Fruit fly (Drosophila melanogaster) whole organism, embryonic: ENCODE measurements around the gene sif.
A peak's percentile ranks its signal among the peaks of the same experiment; 100 is the strongest.

ENCODE experiments used
- Bteb2 ChIP-seq: fragments of 200-800 bp; sonication (Bioruptor generic); optimal IDR thresholded peaks from 2 replicates; lab custom pipeline; 2016; ENCODE audit warnings: missing biosample characterization, missing genetic modification characterization
- C15 ChIP-seq: fragments of 200-800 bp; sonication (Bioruptor generic); IDR thresholded peaks from 3 replicates; pipeline ENCODE4 v1.3.6; 2022; ENCODE audit warnings: missing biosample characterization, missing genetic modification characterization
- CG11247 ChIP-seq: fragments of 200-800 bp; sonication (Bioruptor generic); IDR thresholded peaks from 2 replicates; pipeline ENCODE4 v1.3.6; 2022; ENCODE audit warnings: missing biosample characterization, missing genetic modification characterization
- CG11696 ChIP-seq: fragments of 200-800 bp; sonication (Bioruptor generic); IDR thresholded peaks from 2 replicates; pipeline ENCODE4 v1.3.6; 2022; ENCODE audit warnings: missing biosample characterization, missing genetic modification characterization
- CG14050 ChIP-seq: fragments of 200-800 bp; sonication (Bioruptor generic); IDR thresholded peaks from 3 replicates; pipeline ENCODE4 v1.3.6; 2022; ENCODE audit warnings: missing biosample characterization, missing genetic modification characterization
- CG14710 ChIP-seq: fragments of 200-800 bp; sonication (Bioruptor generic); optimal IDR thresholded peaks from 3 replicates; lab custom pipeline; 2019; ENCODE audit warnings: missing biosample characterization, mild to moderate bottlenecking, missing genetic modification characterization, moderate library complexity
- CG15514 ChIP-seq: fragments of 200-800 bp; sonication (Bioruptor generic); optimal IDR thresholded peaks from 3 replicates; lab custom pipeline; 2017; ENCODE audit warnings: missing biosample characterization, missing genetic modification characterization, mild to moderate bottlenecking, moderate library complexity, missing genetic modification reagents
- CG1647 ChIP-seq: fragments of 200-800 bp; sonication (Bioruptor generic); optimal IDR thresholded peaks from 3 replicates; lab custom pipeline; 2016; ENCODE audit warnings: missing biosample characterization, missing genetic modification characterization
- CG17186 ChIP-seq: fragments of 200-800 bp; sonication (Bioruptor generic); optimal IDR thresholded peaks from 3 replicates; lab custom pipeline; 2017; ENCODE audit warnings: missing biosample characterization, missing genetic modification reagents, missing genetic modification characterization
- CG3838 ChIP-seq: fragments of 200-800 bp; sonication (Bioruptor generic); optimal IDR thresholded peaks from 3 replicates; lab custom pipeline; 2016; ENCODE audit warnings: missing biosample characterization, missing genetic modification characterization
- CG42726 ChIP-seq: fragments of 200-800 bp; sonication (Bioruptor generic); IDR thresholded peaks from 2 replicates; pipeline ENCODE4 v1.3.6; 2022; ENCODE audit warnings: missing biosample characterization, missing genetic modification characterization; ENCODE audit not compliant: partially characterized antibody
- CG6791 ChIP-seq: fragments of 200-800 bp; sonication (Bioruptor generic); IDR thresholded peaks from 3 replicates; pipeline ENCODE4 v1.3.6; 2022; ENCODE audit warnings: missing biosample characterization, missing genetic modification characterization; ENCODE audit not compliant: partially characterized antibody
- CG8765 ChIP-seq: fragments of 200-800 bp; sonication (Bioruptor generic); IDR thresholded peaks from 2 replicates; pipeline ENCODE4 v1.3.6; 2022; ENCODE audit warnings: missing biosample characterization, missing genetic modification characterization
- CG9609 ChIP-seq: fragments of 200-800 bp; sonication (Bioruptor generic); optimal IDR thresholded peaks from 3 replicates; lab custom pipeline; 2016; ENCODE audit warnings: missing biosample characterization, missing genetic modification characterization
- Camta ChIP-seq: fragments of 200-800 bp; sonication (Bioruptor generic); optimal IDR thresholded peaks from 2 replicates; lab custom pipeline; 2016; ENCODE audit warnings: missing biosample characterization, missing genetic modification characterization
- Dek ChIP-seq: fragments of 200-800 bp; sonication (Bioruptor generic); optimal IDR thresholded peaks from 3 replicates; lab custom pipeline; 2019; ENCODE audit warnings: missing biosample characterization, mild to moderate bottlenecking, missing genetic modification characterization, moderate library complexity
- Dip3 ChIP-seq: fragments of 200-800 bp; sonication (Bioruptor generic); optimal IDR thresholded peaks from 3 replicates; lab custom pipeline; 2016; ENCODE audit warnings: missing biosample characterization, missing genetic modification characterization
- Dll ChIP-seq: fragments of 200-800 bp; sonication (Bioruptor generic); IDR thresholded peaks from 4 replicates; pipeline ENCODE4 v1.3.6; 2022; ENCODE audit warnings: missing biosample characterization, missing genetic modification characterization; ENCODE audit not compliant: partially characterized antibody
- Doc3 ChIP-seq: fragments of 200-800 bp; sonication (Bioruptor generic); IDR thresholded peaks from 3 replicates; pipeline ENCODE4 v1.3.6; 2022; ENCODE audit warnings: missing biosample characterization, missing genetic modification characterization; ENCODE audit not compliant: partially characterized antibody
- Eip74EF ChIP-seq, 2 experiments: fragments of 200-800 bp in 1 of 2; fragments of >200 bp in 1 of 2; sonication (Bioruptor generic) in 1 of 2; optimal IDR thresholded peaks; 2 replicates each; lab custom pipeline; 2017 to 2019; ENCODE audit warnings: missing biosample characterization in 2 of 2, missing genetic modification characterization in 2 of 2, mild to moderate bottlenecking in 1 of 2, moderate library complexity in 1 of 2
- Fer1 ChIP-seq: fragments of 200-800 bp; sonication (Bioruptor generic); optimal IDR thresholded peaks from 2 replicates; lab custom pipeline; 2017; ENCODE audit warnings: missing biosample characterization, mild to moderate bottlenecking, missing genetic modification characterization
- Gug ChIP-seq: fragments of 200-800 bp; sonication (Bioruptor generic); IDR thresholded peaks from 4 replicates; pipeline ENCODE4 v1.3.6; 2022; ENCODE audit warnings: missing biosample characterization, missing genetic modification characterization
- HLH54F ChIP-seq: fragments of 200-800 bp; sonication (Bioruptor generic); optimal IDR thresholded peaks from 3 replicates; lab custom pipeline; 2016; ENCODE audit warnings: missing biosample characterization, missing genetic modification characterization
- Hr51 ChIP-seq, 2 experiments: fragments of 200-800 bp; sonication (Bioruptor generic); optimal IDR thresholded peaks; 2 replicates in 1 of 2; 3 replicates in 1 of 2; lab custom pipeline; 2016 to 2018; ENCODE audit warnings: missing biosample characterization in 2 of 2, missing genetic modification characterization in 2 of 2, mild to moderate bottlenecking in 1 of 2, moderate library complexity in 1 of 2
- Mad ChIP-seq: fragments of 200-800 bp; sonication (Bioruptor generic); optimal IDR thresholded peaks from 2 replicates; lab custom pipeline; 2016; ENCODE audit warnings: missing biosample characterization, missing genetic modification characterization
- Med ChIP-seq: fragments of 200-800 bp; sonication (Bioruptor generic); peaks from one replicate; lab custom pipeline; 2016; ENCODE audit warnings: missing biosample characterization, missing genetic modification characterization, mild to moderate bottlenecking, inconsistent platforms, moderate library complexity
- Meics ChIP-seq: fragments of 200-800 bp; sonication (Bioruptor generic); optimal IDR thresholded peaks from 2 replicates; lab custom pipeline; 2017; ENCODE audit warnings: missing biosample characterization, mild to moderate bottlenecking, missing genetic modification characterization
- NFAT ChIP-seq: fragments of 200-800 bp; sonication (Bioruptor generic); IDR thresholded peaks from 2 replicates; pipeline ENCODE4 v1.3.6; 2022; ENCODE audit warnings: missing biosample characterization, missing genetic modification characterization
- NfI ChIP-seq: fragments of 200-800 bp; sonication (Bioruptor generic); optimal IDR thresholded peaks from 3 replicates; lab custom pipeline; 2018; ENCODE audit warnings: missing biosample characterization, mild to moderate bottlenecking, missing genetic modification characterization, moderate library complexity
- Stat92E ChIP-seq, 3 experiments: fragments of >200 bp in 2 of 3; fragments of 200-800 bp in 1 of 3; sonication (Bioruptor generic) in 1 of 3; optimal IDR thresholded peaks; 2 replicates each; lab custom pipeline; 2017 to 2019; ENCODE audit warnings: missing biosample characterization in 3 of 3, missing genetic modification characterization in 3 of 3, mild to moderate bottlenecking in 1 of 3, moderate library complexity in 1 of 3
- Vsx1 ChIP-seq: fragments of 200-800 bp; sonication (Bioruptor generic); optimal IDR thresholded peaks from 2 replicates; lab custom pipeline; 2017; ENCODE audit warnings: missing biosample characterization, mild to moderate bottlenecking, missing genetic modification characterization, missing genetic modification reagents
- Xrp1 ChIP-seq: fragments of 200-800 bp; sonication (Bioruptor generic); IDR thresholded peaks from 2 replicates; pipeline ENCODE4 v1.3.6; 2022; ENCODE audit warnings: missing biosample characterization, missing genetic modification characterization
- cad ChIP-seq: fragments of >200 bp; optimal IDR thresholded peaks from 2 replicates; lab custom pipeline; 2017; ENCODE audit warnings: missing biosample characterization, missing genetic modification characterization
- crp ChIP-seq, 2 experiments: fragments of 200-800 bp; sonication (Bioruptor generic); optimal IDR thresholded peaks; 2 replicates in 1 of 2; 3 replicates in 1 of 2; lab custom pipeline; 2017; ENCODE audit warnings: missing biosample characterization in 2 of 2, missing genetic modification characterization in 2 of 2, mild to moderate bottlenecking in 1 of 2, moderate library complexity in 1 of 2
- gce ChIP-seq: fragments of 200-800 bp; sonication (Bioruptor generic); IDR thresholded peaks from 3 replicates; pipeline ENCODE4 v1.3.6; 2022; ENCODE audit warnings: missing biosample characterization, missing genetic modification characterization
- gem ChIP-seq: fragments of 200-800 bp; sonication (Bioruptor generic); optimal IDR thresholded peaks from 2 replicates; lab custom pipeline; 2019; ENCODE audit warnings: missing biosample characterization, mild to moderate bottlenecking, missing genetic modification characterization, moderate library complexity
- gro ChIP-seq: fragments of 200-800 bp; sonication (Bioruptor generic); optimal IDR thresholded peaks from 2 replicates; lab custom pipeline; 2016; ENCODE audit warnings: missing biosample characterization, missing genetic modification characterization
- kni ChIP-seq: fragments of 200-800 bp; sonication (Bioruptor generic); optimal IDR thresholded peaks from 3 replicates; lab custom pipeline; 2017; ENCODE audit warnings: mild to moderate bottlenecking, missing biosample characterization, missing genetic modification reagents, missing genetic modification characterization
- knrl ChIP-seq: fragments of 200-800 bp; sonication (Bioruptor generic); IDR thresholded peaks from 3 replicates; pipeline ENCODE4 v1.3.6; 2022; ENCODE audit warnings: missing biosample characterization, missing genetic modification characterization; ENCODE audit not compliant: partially characterized antibody
- lab ChIP-seq: fragments of 200-800 bp; sonication (Bioruptor generic); optimal IDR thresholded peaks from 3 replicates; lab custom pipeline; 2017; ENCODE audit warnings: missing biosample characterization, missing genetic modification characterization, mild to moderate bottlenecking, moderate library complexity, missing genetic modification reagents
- mld ChIP-seq: fragments of 200-800 bp; sonication (Bioruptor generic); IDR thresholded peaks from 3 replicates; pipeline ENCODE4 v1.3.6; 2022; ENCODE audit warnings: missing biosample characterization, missing genetic modification characterization; ENCODE audit not compliant: partially characterized antibody
- nerfin-1 ChIP-seq: fragments of 200-800 bp; sonication (Bioruptor generic); optimal IDR thresholded peaks from 3 replicates; lab custom pipeline; 2019; ENCODE audit warnings: missing biosample characterization, mild to moderate bottlenecking, missing genetic modification characterization, moderate library complexity
- pfk ChIP-seq: fragments of 200-800 bp; sonication (Bioruptor generic); optimal IDR thresholded peaks from 2 replicates; lab custom pipeline; 2018; ENCODE audit warnings: missing biosample characterization, mild to moderate bottlenecking, missing genetic modification characterization, moderate library complexity
- repo ChIP-seq: fragments of 200-800 bp; sonication (Bioruptor generic); optimal IDR thresholded peaks from 2 replicates; lab custom pipeline; 2016; ENCODE audit warnings: missing biosample characterization, missing genetic modification characterization
- scrt ChIP-seq: fragments of 200-800 bp; sonication (Bioruptor generic); optimal IDR thresholded peaks from 2 replicates; lab custom pipeline; 2018; ENCODE audit warnings: missing biosample characterization, mild to moderate bottlenecking, missing genetic modification characterization, moderate library complexity
- stwl ChIP-seq: fragments of 200-800 bp; sonication (Bioruptor generic); optimal IDR thresholded peaks from 3 replicates; lab custom pipeline; 2018; ENCODE audit warnings: missing biosample characterization, mild to moderate bottlenecking, missing genetic modification characterization, moderate library complexity
- tna ChIP-seq: fragments of 200-800 bp; sonication (Bioruptor generic); IDR thresholded peaks from 2 replicates; pipeline ENCODE4 v1.3.6; 2022; ENCODE audit warnings: missing biosample characterization, missing genetic modification characterization; ENCODE audit not compliant: partially characterized antibody

The sif gene

dm6 chr3L:5751740-5752579, 94.2 kb downstream of the sif start, which contains the start of gene DnaJ-1 (continued):
- peak; percentile 29; the same call in 1 of the 2 replicates for TF ChIP-seq NFAT (GFP tag; lab: Robert Waterston, UW)
- peak; percentile 42 for TF ChIP-seq CG17186 (GFP tag; lab: Kevin White, UChicago)
- peak; percentile 50 for TF ChIP-seq lab (GFP tag; lab: Kevin White, UChicago)
- TF ChIP-seq CG42726 (GFP tag; lab: Robert Waterston, UW), result peak; percentile 95
- no peak for TF ChIP-seq Xrp1 (GFP tag; lab: Robert Waterston, UW)
- TF ChIP-seq gro (GFP tag; lab: Kevin White, UChicago), result peak; percentile 76
- no peak for TF ChIP-seq repo (GFP tag; lab: Kevin White, UChicago)
- peak; percentile 36 for TF ChIP-seq nerfin-1
- no peak for TF ChIP-seq HLH54F (GFP tag; lab: Kevin White, UChicago)
- TF ChIP-seq CG9609, result no peak
- no peak for TF ChIP-seq crp (GFP tag; optimal IDR thresholded peaks at IDR 0.05; lab: Kevin White, UChicago)
- no peak for TF ChIP-seq CG1647 (GFP tag; lab: Kevin White, UChicago)
- peak; percentile 39 for TF ChIP-seq Meics (GFP tag; lab: Kevin White, UChicago)
- no peak for TF ChIP-seq CG11247 (GFP tag; lab: Robert Waterston, UW)
- peak; percentile 95 for TF ChIP-seq mld
- no peak for TF ChIP-seq NfI (GFP tag; lab: Kevin White, UChicago)
- peak; percentile 68 for TF ChIP-seq scrt (GFP tag; lab: Kevin White, UChicago)
- peak; percentile 94 for TF ChIP-seq tna (GFP tag; lab: Robert Waterston, UW)
- peak; percentile 73 for TF ChIP-seq CG14710 (tag; lab: Kevin White, UChicago)
- TF ChIP-seq CG8765 (GFP tag; lab: Robert Waterston, UW), result no peak
- TF ChIP-seq Med, result peak; percentile 90
- TF ChIP-seq CG15514, result peak; percentile 43
- TF ChIP-seq Doc3 (GFP tag; lab: Robert Waterston, UW), result peak; percentile 98
- TF ChIP-seq Eip74EF (GFP tag; optimal IDR thresholded peaks at IDR 0.05; lab: Kevin White, UChicago), result peak in 1 of 2 experiments; percentile 45
- TF ChIP-seq knrl (GFP tag; lab: Robert Waterston, UW), result peak; percentile 99
- no peak for TF ChIP-seq Mad (GFP tag; lab: Kevin White, UChicago)
- peak; percentile 98 for TF ChIP-seq Dll (GFP tag; lab: Robert Waterston, UW)
- no peak for TF ChIP-seq C15 (GFP tag; lab: Robert Waterston, UW)
- peak; percentile 72 for TF ChIP-seq Fer1 (GFP tag; lab: Kevin White, UChicago)
- no peak for TF ChIP-seq CG11696
- peak in 1 of 3 experiments; percentile 77 for TF ChIP-seq Stat92E (GFP tag; optimal IDR thresholded peaks at IDR 0.05; lab: Kevin White, UChicago)
- TF ChIP-seq Camta, result no peak
- no peak for TF ChIP-seq gem (tag; lab: Kevin White, UChicago)
- peak; percentile 67 for TF ChIP-seq stwl
- peak; percentile 23 for TF ChIP-seq Dip3
- peak; percentile 67 for TF ChIP-seq pfk
- TF ChIP-seq kni (GFP tag; lab: Kevin White, UChicago), result peak; percentile 52
- peak; percentile 4 for TF ChIP-seq Vsx1
- no peak for TF ChIP-seq gce (GFP tag; lab: Robert Waterston, UW)
- peak; percentile 97 for TF ChIP-seq CG6791 (GFP tag; lab: Robert Waterston, UW)
- no peak for TF ChIP-seq cad (GFP tag; lab: Kevin White, UChicago)
- TF ChIP-seq Gug (GFP tag; lab: Robert Waterston, UW), result no peak
- TF ChIP-seq Hr51 (GFP tag; optimal IDR thresholded peaks at IDR 0.05; lab: Kevin White, UChicago), result peak in 1 of 2 experiments; percentile 19
- TF ChIP-seq Bteb2 (GFP tag; lab: Kevin White, UChicago), result no peak
- no peak for TF ChIP-seq CG3838
- no peak for TF ChIP-seq CG14050 (GFP tag; lab: Robert Waterston, UW)
- peak; percentile 37 for TF ChIP-seq Dek
